Worm (Caenorhabditis elegans): ENCODE results near the gene K06H7.2.
A peak's percentile ranks its signal among the peaks of the same experiment; 100 is the strongest.

The K06H7.2 gene

ce11 chrIII:8124323-8124722, 30.9 kb downstream of the K06H7.2 start:
- TF ChIP-seq unc-86 (tag; optimal IDR thresholded peaks at IDR 0.05), result peak; percentile 42
- TF ChIP-seq xbp-1 (tag; optimal IDR thresholded peaks at IDR 0.05), result peak; percentile 37
- TF ChIP-seq mab-9 (GFP tag; IDR thresholded peaks at IDR 0.05), result no peak
- peak; percentile 45 for TF ChIP-seq nhr-77 (tag; optimal IDR thresholded peaks at IDR 0.05)
- peak; percentile 86 for TF ChIP-seq mep-1 (tag; optimal IDR thresholded peaks at IDR 0.05)
- peak; percentile 53 for TF ChIP-seq dsc-1 (tag; optimal IDR thresholded peaks at IDR 0.05)
- TF ChIP-seq lsy-2 (tag; optimal IDR thresholded peaks at IDR 0.05), result peak; percentile 77 to 90
- TF ChIP-seq lin-14 (GFP tag; optimal IDR thresholded peaks at IDR 0.05), result peak; percentile 89
- TF ChIP-seq nhr-19 (GFP tag; conservative IDR thresholded peaks at IDR 0.05), result peak; percentile 31; the same call in 1 of the 2 replicates
- no peak for TF ChIP-seq aha-1 (tag; optimal IDR thresholded peaks at IDR 0.05)
- TF ChIP-seq swsn-7 (tag; optimal IDR thresholded peaks at IDR 0.05), result peak; percentile 57
- TF ChIP-seq mdl-1 (tag; optimal IDR thresholded peaks at IDR 0.05), result peak in 1 of 2 experiments; percentile 34
- peak; percentile 0 to 62 (median 9) for TF ChIP-seq ceh-82 (tag; optimal IDR thresholded peaks at IDR 0.05)
- TF ChIP-seq nhr-20 (tag; optimal IDR thresholded peaks at IDR 0.05), result peak; percentile 40
- TF ChIP-seq nhr-85 (tag), result peak; percentile 77
- TF ChIP-seq elt-3 (tag; optimal IDR thresholded peaks at IDR 0.05), result peak in 1 of 6 experiments; percentile 59
- no peak for TF ChIP-seq ama-1 (optimal IDR thresholded peaks at IDR 0.05)
- TF ChIP-seq nhr-47 (tag; optimal IDR thresholded peaks at IDR 0.05), result peak; percentile 50
- TF ChIP-seq efl-1 (optimal IDR thresholded peaks at IDR 0.05), result peak; percentile 72 to 84
- peak; percentile 36 to 94 for TF ChIP-seq efl-1 (GFP tag; optimal IDR thresholded peaks at IDR 0.05 in 1 of 2)
- peak; percentile 20 for TF ChIP-seq lin-13 (GFP tag; optimal IDR thresholded peaks at IDR 0.05)
- TF ChIP-seq tbx-2 (tag; optimal IDR thresholded peaks at IDR 0.05), result peak; percentile 54
- TF ChIP-seq jun-1 (tag; optimal IDR thresholded peaks at IDR 0.05), result peak; percentile 16
- peak; percentile 13 to 27 (median 27) for TF ChIP-seq dpl-1 (GFP tag; optimal IDR thresholded peaks at IDR 0.05)
- TF ChIP-seq skn-1 (tag; optimal IDR thresholded peaks at IDR 0.05), result peak; percentile 27
- peak; percentile 40 to 52 for TF ChIP-seq lin-35 (GFP tag; optimal IDR thresholded peaks at IDR 0.05)
- TF ChIP-seq pqm-1 (tag; optimal IDR thresholded peaks at IDR 0.05), result no peak
- peak; percentile 61 for TF ChIP-seq blmp-1 (tag; optimal IDR thresholded peaks at IDR 0.05)
- peak; percentile 67 for TF ChIP-seq rnt-1 (tag; optimal IDR thresholded peaks at IDR 0.05)
- TF ChIP-seq nhr-71 (tag; optimal IDR thresholded peaks at IDR 0.05), result peak; percentile 82
- no peak for TF ChIP-seq pag-3 (tag; optimal IDR thresholded peaks at IDR 0.05; ENCODE audit: borderline replicate concordance, insufficient read depth)
- peak; percentile 76 for TF ChIP-seq fos-1 (tag; optimal IDR thresholded peaks at IDR 0.05)
- no peak for TF ChIP-seq nhr-237 (tag; optimal IDR thresholded peaks at IDR 0.05)
- TF ChIP-seq fkh-8 (tag; optimal IDR thresholded peaks at IDR 0.05), result peak; percentile 16
- no peak for TF ChIP-seq ceh-8 (GFP tag; optimal IDR thresholded peaks at IDR 0.05)
- peak; percentile 70 for TF ChIP-seq snu-23 (GFP tag; optimal IDR thresholded peaks at IDR 0.05)

ce11 chrIII:8125234-8125633, 31.9 kb downstream of the K06H7.2 start:
- TF ChIP-seq ceh-63 (GFP tag; optimal IDR thresholded peaks at IDR 0.05), result no peak
- peak; percentile 41 for TF ChIP-seq nhr-11 (tag; optimal IDR thresholded peaks at IDR 0.05)
- TF ChIP-seq snu-23 (GFP tag; optimal IDR thresholded peaks at IDR 0.05), result peak; percentile 77
- TF ChIP-seq C16A3.4 (tag; optimal IDR thresholded peaks at IDR 0.05), result no peak
- no peak for TF ChIP-seq sptf-1 (tag; optimal IDR thresholded peaks at IDR 0.05)
- TF ChIP-seq irx-1 (tag; optimal IDR thresholded peaks at IDR 0.05), result peak; percentile 16
- TF ChIP-seq efl-1 (optimal IDR thresholded peaks at IDR 0.05), result peak; percentile 77 to 95
- TF ChIP-seq efl-1 (GFP tag; optimal IDR thresholded peaks at IDR 0.05 in 1 of 2), result peak; percentile 22 to 73
- peak; percentile 14 for TF ChIP-seq nhr-90 (tag; optimal IDR thresholded peaks at IDR 0.05; ENCODE audit: poor library complexity)
- peak; percentile 82 for TF ChIP-seq nhr-85 (tag)
- TF ChIP-seq lin-13 (GFP tag; optimal IDR thresholded peaks at IDR 0.05), result peak; percentile 57
- peak; percentile 58 for TF ChIP-seq lir-3 (tag; optimal IDR thresholded peaks at IDR 0.05; ENCODE audit: poor library complexity)
- peak in 1 of 6 experiments; percentile 30 for TF ChIP-seq elt-3 (tag; optimal IDR thresholded peaks at IDR 0.05)
- no peak for TF ChIP-seq F16B12.6 (tag; optimal IDR thresholded peaks at IDR 0.05)
- no peak for TF ChIP-seq vab-15 (tag; optimal IDR thresholded peaks at IDR 0.05)
- TF ChIP-seq ama-1 (optimal IDR thresholded peaks at IDR 0.05), result peak; percentile 10
- TF ChIP-seq skn-1 (tag; optimal IDR thresholded peaks at IDR 0.05), result peak; percentile 52
- TF ChIP-seq alr-1 (tag; optimal IDR thresholded peaks at IDR 0.05; ENCODE audit: borderline replicate concordance), result no peak
- TF ChIP-seq elt-2 (tag; optimal IDR thresholded peaks at IDR 0.05), result peak; percentile 22
- peak; percentile 84 for TF ChIP-seq lin-14 (GFP tag; optimal IDR thresholded peaks at IDR 0.05)
- peak in 2 of 3 experiments; percentile 33 to 36 for TF ChIP-seq dpl-1 (GFP tag; optimal IDR thresholded peaks at IDR 0.05)
- peak; percentile 77 for TF ChIP-seq swsn-7 (tag; optimal IDR thresholded peaks at IDR 0.05)
- peak; percentile 52 for TF ChIP-seq nhr-237 (tag; optimal IDR thresholded peaks at IDR 0.05)
- peak; percentile 78 for TF ChIP-seq mep-1 (tag; optimal IDR thresholded peaks at IDR 0.05)
- TF ChIP-seq isw-1 (GFP tag; IDR thresholded peaks at IDR 0.05), result peak; percentile 26; the same call in 1 of the 2 replicates
- no peak for TF ChIP-seq sox-4 (tag; optimal IDR thresholded peaks at IDR 0.05)
- TF ChIP-seq zag-1 (tag; optimal IDR thresholded peaks at IDR 0.05), result no peak
- TF ChIP-seq unc-86 (tag; optimal IDR thresholded peaks at IDR 0.05), result peak; percentile 46
- TF ChIP-seq fkh-4 (tag; optimal IDR thresholded peaks at IDR 0.05; ENCODE audit: borderline replicate concordance), result no peak
